Fruit fly (Drosophila melanogaster): Measurements from ENCODE around the gene CG1105.

The CG1105 gene

DNA sequence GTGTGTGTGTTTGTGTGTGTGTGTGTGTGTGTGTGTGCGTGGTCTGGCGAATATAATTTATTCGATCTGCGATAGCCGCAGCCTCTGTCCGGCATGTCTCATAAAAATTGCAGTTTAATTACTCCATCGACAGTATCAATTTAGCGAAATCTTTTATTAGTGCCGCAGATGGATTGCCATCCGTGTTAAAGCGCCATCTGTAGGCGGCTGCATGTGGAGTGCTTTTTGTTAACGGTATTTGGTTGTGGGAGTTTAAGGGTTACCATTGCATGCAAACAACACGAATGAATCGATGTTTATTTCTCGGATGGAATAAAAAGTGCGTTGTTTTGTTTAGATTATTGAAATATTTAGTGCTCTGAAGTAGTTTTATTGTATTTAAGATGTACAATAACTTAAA lies 37.5 kb downstream of the CG1105 start:
- TF ChIP-seq cg (GFP tag; optimal IDR thresholded peaks at IDR 0.05) (peak; percentile 3), NFAT (GFP tag; IDR thresholded peaks at IDR 0.05) (no peak), CG15479 (GFP tag; optimal IDR thresholded peaks at IDR 0.05) (peak; percentile 33), CTCF (GFP tag; optimal IDR thresholded peaks at IDR 0.05) (peak; percentile 84), CG14860 (GFP tag; IDR thresholded peaks at IDR 0.05; ENCODE audit: partially characterized antibody) (0 out of 3 replicates have a peak, but pooled peaks have one; percentile 8)

- TF ChIP-seq sim (GFP tag; IDR thresholded peaks at IDR 0.05), result no peak
- TF ChIP-seq Oaz (GFP tag; IDR thresholded peaks at IDR 0.05), result no peak
- TF ChIP-seq CG4854 (GFP tag; optimal IDR thresholded peaks at IDR 0.05), result no peak
- TF ChIP-seq CG34224 (GFP tag; IDR thresholded peaks at IDR 0.05; ENCODE audit: partially characterized antibody), result no peak
- no peak for TF ChIP-seq CG10274 (GFP tag; optimal IDR thresholded peaks at IDR 0.05)
- TF ChIP-seq da (GFP tag; optimal IDR thresholded peaks at IDR 0.05), result no peak
- no peak for TF ChIP-seq slou (GFP tag; optimal IDR thresholded peaks at IDR 0.05)
- no peak for TF ChIP-seq CG18011 (GFP tag; optimal IDR thresholded peaks at IDR 0.05)
- TF ChIP-seq sima (GFP tag; optimal IDR thresholded peaks at IDR 0.05), result no peak
- no peak for TF ChIP-seq NfI (GFP tag; optimal IDR thresholded peaks at IDR 0.05)
- no peak for TF ChIP-seq trem (tag; optimal IDR thresholded peaks at IDR 0.05)
- TF ChIP-seq Awh (GFP tag; IDR thresholded peaks at IDR 0.05), result no peak
- TF ChIP-seq tap (tag; optimal IDR thresholded peaks at IDR 0.05), result no peak
- no peak for TF ChIP-seq al (GFP tag; IDR thresholded peaks at IDR 0.05)
- no peak for TF ChIP-seq insv (GFP tag; optimal IDR thresholded peaks at IDR 0.05)
- no peak for TF ChIP-seq tx (GFP tag; optimal IDR thresholded peaks at IDR 0.05)
- TF ChIP-seq Spps (tag; optimal IDR thresholded peaks at IDR 0.05), result no peak
- no peak for TF ChIP-seq CG12219 (GFP tag; optimal IDR thresholded peaks at IDR 0.05)
- no peak for TF ChIP-seq pita (GFP tag; optimal IDR thresholded peaks at IDR 0.05)
- TF ChIP-seq pnt (GFP tag; optimal IDR thresholded peaks at IDR 0.05), result no peak
- no peak for TF ChIP-seq Lhr (GFP tag; optimal IDR thresholded peaks at IDR 0.05)
- TF ChIP-seq cad (GFP tag; optimal IDR thresholded peaks at IDR 0.05), result peak; percentile 79
- TF ChIP-seq abd-A (tag; optimal IDR thresholded peaks at IDR 0.05), result peak; percentile 85
- no peak for TF ChIP-seq lola (GFP tag; optimal IDR thresholded peaks at IDR 0.05)
- TF ChIP-seq CG1603 (tag; optimal IDR thresholded peaks at IDR 0.05), result no peak
- no peak for TF ChIP-seq CG18764 (GFP tag; optimal IDR thresholded peaks at IDR 0.05)
- TF ChIP-seq CG7928 (GFP tag; optimal IDR thresholded peaks at IDR 0.05), result no peak
- peak; percentile 96 for TF ChIP-seq scrt (GFP tag; optimal IDR thresholded peaks at IDR 0.05)
- TF ChIP-seq CG6689 (GFP tag; IDR thresholded peaks at IDR 0.05), result no peak
- TF ChIP-seq CG2199 (GFP tag; IDR thresholded peaks at IDR 0.05), result no peak
- TF ChIP-seq bsh (GFP tag; optimal IDR thresholded peaks at IDR 0.05), result no peak
- no peak for TF ChIP-seq tna (GFP tag; IDR thresholded peaks at IDR 0.05; ENCODE audit: partially characterized antibody)
- TF ChIP-seq sd (tag; optimal IDR thresholded peaks at IDR 0.05), result no peak
- TF ChIP-seq jumu (GFP tag; optimal IDR thresholded peaks at IDR 0.05), result no peak
- no peak for TF ChIP-seq CG4404 (GFP tag; IDR thresholded peaks at IDR 0.05)
- peak; percentile 6 for TF ChIP-seq Abd-B (GFP tag; optimal IDR thresholded peaks at IDR 0.05)
- peak; percentile 28 for TF ChIP-seq CG7271 (tag; optimal IDR thresholded peaks at IDR 0.05)
- TF ChIP-seq Xrp1 (GFP tag; IDR thresholded peaks at IDR 0.05), result no peak
- TF ChIP-seq CG14710 (tag; optimal IDR thresholded peaks at IDR 0.05), result no peak
- TF ChIP-seq CG3163 (GFP tag; optimal IDR thresholded peaks at IDR 0.05), result no peak
- TF ChIP-seq CG11560 (tag; IDR thresholded peaks at IDR 0.05), result no peak
- no peak for TF ChIP-seq bowl (GFP tag; IDR thresholded peaks at IDR 0.05)
Measured at dm6 chr3R:7028554-7028953, 38.4 kb downstream of the CG1105 start.
